Worm (Caenorhabditis elegans): ENCODE data around the gene idpp-14.

ce11 chrX:16122628-16123027, 40.5 kb downstream of the idpp-14 start:
- TF ChIP-seq him-1 (tag; optimal IDR thresholded peaks at IDR 0.05) (no peak), dao-5 (tag; optimal IDR thresholded peaks at IDR 0.05) (no peak), W03F9.2 (tag; optimal IDR thresholded peaks at IDR 0.05) (no peak)
